Fruit fly (Drosophila melanogaster) whole organism, embryonic: Measurements from ENCODE around the gene CG12253.

Experiments
- B-H1 ChIP-seq: fragments of 200-800 bp; sonication (Bioruptor generic); IDR thresholded peaks from 3 replicates; pipeline ENCODE4 v1.3.6; 2022; ENCODE audit warnings: missing biosample characterization, missing genetic modification characterization
- Bgb ChIP-seq: fragments of 200-800 bp; sonication (Bioruptor generic); IDR thresholded peaks from 2 replicates; pipeline ENCODE4 v1.3.6; 2022; ENCODE audit warnings: missing biosample characterization, missing genetic modification characterization; ENCODE audit not compliant: partially characterized antibody
- CG11247 ChIP-seq: fragments of 200-800 bp; sonication (Bioruptor generic); IDR thresholded peaks from 2 replicates; pipeline ENCODE4 v1.3.6; 2022; ENCODE audit warnings: missing biosample characterization, missing genetic modification characterization
- CG11560 ChIP-seq: fragments of 200-800 bp; sonication (Bioruptor generic); IDR thresholded peaks from 3 replicates; pipeline ENCODE4 v1.3.6; 2022; ENCODE audit warnings: missing biosample characterization, missing genetic modification characterization
- CG12299 ChIP-seq: fragments of 200-800 bp; sonication (Bioruptor generic); optimal IDR thresholded peaks from 2 replicates; lab custom pipeline; 2018; ENCODE audit warnings: missing biosample characterization, mild to moderate bottlenecking, missing genetic modification characterization
- CG13287 ChIP-seq: fragments of 200-800 bp; sonication (Bioruptor generic); IDR thresholded peaks from 2 replicates; pipeline ENCODE4 v1.3.6; 2022; ENCODE audit warnings: missing biosample characterization, missing genetic modification characterization; ENCODE audit not compliant: partially characterized antibody
- CG13894 ChIP-seq: fragments of 200-800 bp; sonication (Bioruptor generic); optimal IDR thresholded peaks from 3 replicates; lab custom pipeline; 2018; ENCODE audit warnings: missing biosample characterization, mild to moderate bottlenecking, missing genetic modification characterization, moderate library complexity
- CG2116 ChIP-seq: fragments of 200-800 bp; sonication (Bioruptor generic); optimal IDR thresholded peaks from 3 replicates; lab custom pipeline; 2018; ENCODE audit warnings: missing biosample characterization, mild to moderate bottlenecking, missing genetic modification characterization
- CG2120 ChIP-seq: fragments of 200-800 bp; sonication (Bioruptor generic); optimal IDR thresholded peaks from 3 replicates; lab custom pipeline; 2016; ENCODE audit warnings: missing biosample characterization, missing genetic modification characterization
- CG3281 ChIP-seq: fragments of 200-800 bp; sonication (Bioruptor generic); optimal IDR thresholded peaks from 3 replicates; lab custom pipeline; 2017; ENCODE audit warnings: missing biosample characterization, mild to moderate bottlenecking, missing genetic modification characterization
- CG4617 ChIP-seq: fragments of 200-800 bp; sonication (Bioruptor generic); optimal IDR thresholded peaks from 3 replicates; lab custom pipeline; 2016; ENCODE audit warnings: missing biosample characterization, missing genetic modification characterization, borderline replicate concordance
- CG6765 ChIP-seq: fragments of 200-800 bp; sonication (Bioruptor generic); optimal IDR thresholded peaks from 3 replicates; lab custom pipeline; 2017; ENCODE audit warnings: missing biosample characterization, mild to moderate bottlenecking, missing genetic modification characterization
- CG6791 ChIP-seq: fragments of 200-800 bp; sonication (Bioruptor generic); IDR thresholded peaks from 3 replicates; pipeline ENCODE4 v1.3.6; 2022; ENCODE audit warnings: missing biosample characterization, missing genetic modification characterization; ENCODE audit not compliant: partially characterized antibody
- CG7963 ChIP-seq: fragments of 200-800 bp; sonication (Bioruptor generic); IDR thresholded peaks from 3 replicates; pipeline ENCODE4 v1.3.6; 2022; ENCODE audit warnings: missing biosample characterization, missing genetic modification characterization; ENCODE audit not compliant: partially characterized antibody
- CG8924 ChIP-seq: fragments of 200-800 bp; optimal IDR thresholded peaks from 3 replicates; lab custom pipeline; 2019; ENCODE audit warnings: missing biosample characterization, mild to moderate bottlenecking, missing genetic modification characterization, moderate library complexity
- CG9797 ChIP-seq: fragments of 200-800 bp; sonication (Bioruptor generic); optimal IDR thresholded peaks from 3 replicates; lab custom pipeline; 2018; ENCODE audit warnings: missing biosample characterization, mild to moderate bottlenecking, missing genetic modification characterization
- CkIIα-i1 ChIP-seq: fragments of 200-800 bp; sonication (Bioruptor generic); IDR thresholded peaks from 2 replicates; pipeline ENCODE4 v1.3.6; 2022; ENCODE audit warnings: missing biosample characterization, missing genetic modification characterization
- CoRest ChIP-seq: fragments of 200-800 bp; sonication (Bioruptor generic); optimal IDR thresholded peaks from 3 replicates; lab custom pipeline; 2018; ENCODE audit warnings: missing biosample characterization, mild to moderate bottlenecking, missing genetic modification characterization, moderate library complexity
- Dll ChIP-seq: fragments of 200-800 bp; sonication (Bioruptor generic); IDR thresholded peaks from 4 replicates; pipeline ENCODE4 v1.3.6; 2022; ENCODE audit warnings: missing biosample characterization, missing genetic modification characterization; ENCODE audit not compliant: partially characterized antibody
- Elba2 ChIP-seq: fragments of 200-800 bp; sonication (Bioruptor generic); optimal IDR thresholded peaks from 3 replicates; lab custom pipeline; 2016; ENCODE audit warnings: missing biosample characterization, missing genetic modification characterization
- Ets97D ChIP-seq: fragments of 200-800 bp; sonication (Bioruptor generic); optimal IDR thresholded peaks from 3 replicates; lab custom pipeline; 2016; ENCODE audit warnings: missing biosample characterization, missing genetic modification characterization
- Fer1 ChIP-seq: fragments of 200-800 bp; sonication (Bioruptor generic); optimal IDR thresholded peaks from 2 replicates; lab custom pipeline; 2017; ENCODE audit warnings: missing biosample characterization, mild to moderate bottlenecking, missing genetic modification characterization
- MBD-R2 ChIP-seq: fragments of 200-800 bp; sonication (Bioruptor generic); IDR thresholded peaks from 2 replicates; pipeline ENCODE4 v1.3.6; 2022; ENCODE audit warnings: missing biosample characterization, missing genetic modification characterization
- Nf-YC ChIP-seq: fragments of 200-800 bp; optimal IDR thresholded peaks from 3 replicates; lab custom pipeline; 2019; ENCODE audit warnings: missing biosample characterization, mild to moderate bottlenecking, missing genetic modification characterization, moderate library complexity
- Oli ChIP-seq: fragments of 200-800 bp; sonication (Bioruptor generic); optimal IDR thresholded peaks from 2 replicates; lab custom pipeline; 2018; ENCODE audit warnings: missing biosample characterization, mild to moderate bottlenecking, missing genetic modification characterization, moderate library complexity
- Sin3A ChIP-seq: fragments of >200 bp; optimal IDR thresholded peaks from 2 replicates; lab custom pipeline; 2018
- TFAM ChIP-seq: fragments of 200-800 bp; sonication (Bioruptor generic); optimal IDR thresholded peaks from 2 replicates; lab custom pipeline; 2017; ENCODE audit warnings: missing biosample characterization, missing genetic modification characterization, inconsistent platforms
- Trl ChIP-seq, 3 experiments: fragments of >200 bp in 2 of 3; fragments of 200-800 bp in 1 of 3; sonication (Bioruptor generic) in 1 of 3; optimal IDR thresholded peaks; 2 replicates in 1 of 3; 3 replicates in 2 of 3; lab custom pipeline; 2016 to 2017; ENCODE audit warnings: missing biosample characterization in 1 of 3, missing genetic modification characterization in 1 of 3
- Vsx1 ChIP-seq: fragments of 200-800 bp; sonication (Bioruptor generic); optimal IDR thresholded peaks from 2 replicates; lab custom pipeline; 2017; ENCODE audit warnings: missing biosample characterization, mild to moderate bottlenecking, missing genetic modification characterization, missing genetic modification reagents
- Xrp1 ChIP-seq: fragments of 200-800 bp; sonication (Bioruptor generic); IDR thresholded peaks from 2 replicates; pipeline ENCODE4 v1.3.6; 2022; ENCODE audit warnings: missing biosample characterization, missing genetic modification characterization
- ap ChIP-seq: fragments of 200-800 bp; sonication (Bioruptor generic); IDR thresholded peaks from 2 replicates; pipeline ENCODE4 v1.3.6; 2022; ENCODE audit warnings: missing biosample characterization, missing genetic modification characterization
- bbx ChIP-seq: fragments of 200-800 bp; sonication (Bioruptor generic); IDR thresholded peaks from 2 replicates; pipeline ENCODE4 v1.3.6; 2022; ENCODE audit warnings: missing biosample characterization, missing genetic modification characterization; ENCODE audit not compliant: partially characterized antibody
- caup ChIP-seq: fragments of 200-800 bp; sonication (Bioruptor generic); optimal IDR thresholded peaks from 3 replicates; lab custom pipeline; 2017; ENCODE audit warnings: missing biosample characterization, mild to moderate bottlenecking, missing genetic modification characterization, moderate library complexity; ENCODE audit not compliant: severe bottlenecking
- dpn ChIP-seq, 2 experiments: fragments of 200-800 bp; sonication (Bioruptor generic); optimal IDR thresholded peaks; 3 replicates each; lab custom pipeline; 2016; ENCODE audit warnings: missing biosample characterization in 2 of 2, missing genetic modification characterization in 2 of 2
- gro ChIP-seq: fragments of 200-800 bp; sonication (Bioruptor generic); optimal IDR thresholded peaks from 2 replicates; lab custom pipeline; 2016; ENCODE audit warnings: missing biosample characterization, missing genetic modification characterization
- hb ChIP-seq: fragments of 200-800 bp; sonication (Bioruptor generic); IDR thresholded peaks from 3 replicates; pipeline ENCODE4 v1.3.6; 2022; ENCODE audit warnings: missing biosample characterization, missing genetic modification characterization; ENCODE audit not compliant: partially characterized antibody
- kni ChIP-seq: fragments of 200-800 bp; sonication (Bioruptor generic); optimal IDR thresholded peaks from 3 replicates; lab custom pipeline; 2017; ENCODE audit warnings: mild to moderate bottlenecking, missing biosample characterization, missing genetic modification reagents, missing genetic modification characterization
- knrl ChIP-seq: fragments of 200-800 bp; sonication (Bioruptor generic); IDR thresholded peaks from 3 replicates; pipeline ENCODE4 v1.3.6; 2022; ENCODE audit warnings: missing biosample characterization, missing genetic modification characterization; ENCODE audit not compliant: partially characterized antibody
- lmd ChIP-seq: fragments of 200-800 bp; sonication (Bioruptor generic); IDR thresholded peaks from 2 replicates; pipeline ENCODE4 v1.3.6; 2022; ENCODE audit warnings: missing biosample characterization, missing genetic modification characterization
- maf-S ChIP-seq: fragments of 200-800 bp; sonication (Bioruptor generic); optimal IDR thresholded peaks from 2 replicates; lab custom pipeline; 2016; ENCODE audit warnings: missing biosample characterization, missing genetic modification characterization
- mam ChIP-seq: fragments of 200-800 bp; sonication (Bioruptor generic); optimal IDR thresholded peaks from 3 replicates; lab custom pipeline; 2016; ENCODE audit warnings: missing biosample characterization, missing genetic modification characterization
- org-1 ChIP-seq: fragments of 200-800 bp; sonication (Bioruptor generic); optimal IDR thresholded peaks from 2 replicates; lab custom pipeline; 2017; ENCODE audit warnings: missing biosample characterization, missing genetic modification characterization
- pnt ChIP-seq: fragments of 200-800 bp; sonication (Bioruptor generic); optimal IDR thresholded peaks from 3 replicates; lab custom pipeline; 2016; ENCODE audit warnings: missing biosample characterization, missing genetic modification characterization
- pum ChIP-seq: fragments of 200-800 bp; sonication (Bioruptor generic); optimal IDR thresholded peaks from 2 replicates; lab custom pipeline; 2016; ENCODE audit warnings: missing biosample characterization, missing genetic modification characterization
- rib ChIP-seq: fragments of 200-800 bp; sonication (Bioruptor generic); IDR thresholded peaks from 2 replicates; pipeline ENCODE4 v1.3.6; 2022; ENCODE audit warnings: missing biosample characterization, missing genetic modification characterization
- sima ChIP-seq: fragments of 200-800 bp; sonication (Bioruptor generic); optimal IDR thresholded peaks from 2 replicates; lab custom pipeline; 2016; ENCODE audit warnings: missing biosample characterization, missing genetic modification characterization
- sna ChIP-seq: fragments of 200-800 bp; sonication (Bioruptor generic); IDR thresholded peaks from 2 replicates; pipeline ENCODE4 v1.3.6; 2022; ENCODE audit warnings: missing biosample characterization, missing genetic modification characterization; ENCODE audit not compliant: partially characterized antibody
- stwl ChIP-seq: fragments of 200-800 bp; sonication (Bioruptor generic); optimal IDR thresholded peaks from 3 replicates; lab custom pipeline; 2018; ENCODE audit warnings: missing biosample characterization, mild to moderate bottlenecking, missing genetic modification characterization, moderate library complexity
- vfl ChIP-seq: fragments of 200-800 bp; sonication (Bioruptor generic); optimal IDR thresholded peaks from 2 replicates; lab custom pipeline; 2016; ENCODE audit warnings: missing biosample characterization, missing genetic modification characterization
- vvl ChIP-seq: fragments of 200-800 bp; sonication (Bioruptor generic); IDR thresholded peaks from 2 replicates; pipeline ENCODE4 v1.3.6; 2022; ENCODE audit warnings: missing biosample characterization, missing genetic modification characterization

Gene CG12253

DNA sequence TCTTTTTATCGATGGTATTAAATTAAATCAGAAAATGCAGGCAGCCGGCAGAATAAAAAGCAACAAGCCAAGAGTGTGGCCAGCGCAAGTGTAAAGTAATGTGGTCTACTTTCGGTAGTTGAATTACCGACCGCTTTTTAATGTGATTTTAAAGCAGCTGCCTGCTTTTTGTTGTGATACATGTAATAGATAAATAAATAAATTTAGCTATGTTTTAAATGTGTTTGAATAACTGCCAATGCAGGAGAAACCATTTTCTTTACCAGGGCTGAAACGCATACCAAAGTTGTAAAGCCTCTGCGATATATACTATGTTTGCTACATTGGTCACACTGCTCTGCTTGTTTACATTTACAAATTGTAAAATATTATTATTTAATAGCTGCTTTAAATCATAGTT, 17.5 kb upstream of the CG12253 start, which contains the start of the genes Tmem214 and YL-1 (continued):
- TF ChIP-seq CG7963 (GFP tag; lab: Robert Waterston, UW), result 0 out of 3 replicates have a peak, but pooled peaks have one; percentile 23
- no peak for TF ChIP-seq gro (GFP tag; lab: Kevin White, UChicago)
- TF ChIP-seq caup (GFP tag; lab: Kevin White, UChicago), result no peak
- TF ChIP-seq CG9797 (GFP tag; lab: Kevin White, UChicago), result peak; percentile 90
- peak; percentile 69 for TF ChIP-seq Sin3A (lab: Kevin White, UChicago)
- TF ChIP-seq CkIIα-i1 (GFP tag; lab: Robert Waterston, UW), result no peak
- TF ChIP-seq CG13894 (tag; lab: Kevin White, UChicago), result no peak
- TF ChIP-seq Oli (tag; lab: Kevin White, UChicago), result no peak
- peak; percentile 41 for TF ChIP-seq Ets97D (GFP tag; lab: Kevin White, UChicago)
- peak; percentile 39 for TF ChIP-seq CG8924 (tag; lab: Kevin White, UChicago)
- no peak for TF ChIP-seq lmd (GFP tag; lab: Robert Waterston, UW)
- no peak for TF ChIP-seq pum (GFP tag; lab: Kevin White, UChicago)
- no peak for TF ChIP-seq sima (GFP tag; lab: Kevin White, UChicago)
- peak; percentile 64 for TF ChIP-seq Elba2 (GFP tag; lab: Kevin White, UChicago)
- TF ChIP-seq vvl (GFP tag; lab: Robert Waterston, UW), result no peak
- peak; percentile 44 for TF ChIP-seq Nf-YC
- no peak for TF ChIP-seq CG11247
- peak; percentile 87 for TF ChIP-seq MBD-R2 (GFP tag; lab: Robert Waterston, UW)
- TF ChIP-seq org-1 (GFP tag; lab: Kevin White, UChicago), result no peak
- TF ChIP-seq rib (GFP tag; lab: Robert Waterston, UW), result no peak
- TF ChIP-seq hb (GFP tag; lab: Robert Waterston, UW), result no peak
- peak; percentile 45 for TF ChIP-seq CG2116 (GFP tag; lab: Kevin White, UChicago)
- no peak for TF ChIP-seq B-H1 (GFP tag; lab: Robert Waterston, UW)
- TF ChIP-seq CG4617 (GFP tag; lab: Kevin White, UChicago), result peak; percentile 95
- peak; percentile 15; the same call in 1 of the 2 replicates for TF ChIP-seq bbx
- TF ChIP-seq CG13287, result peak; percentile 73
- TF ChIP-seq CG2120, result peak; percentile 6
- no peak for TF ChIP-seq Vsx1 (GFP tag; lab: Kevin White, UChicago)
- TF ChIP-seq Fer1 (GFP tag; lab: Kevin White, UChicago), result peak; percentile 15
- peak; percentile 42 for TF ChIP-seq CG3281 (GFP tag; lab: Kevin White, UChicago)
- TF ChIP-seq knrl (GFP tag; lab: Robert Waterston, UW), result peak; percentile 68
- TF ChIP-seq stwl (tag; lab: Kevin White, UChicago), result peak; percentile 74
- peak; percentile 37; the same call in 1 of the 3 replicates for TF ChIP-seq CG6791 (GFP tag; lab: Robert Waterston, UW)
- peak; percentile 62; the same call in 1 of the 4 replicates for TF ChIP-seq Dll (GFP tag; lab: Robert Waterston, UW)
- no peak for TF ChIP-seq CG6765 (GFP tag; lab: Kevin White, UChicago)
- TF ChIP-seq CoRest, result peak; percentile 28
- TF ChIP-seq Xrp1 (GFP tag; lab: Robert Waterston, UW), result no peak
- TF ChIP-seq pnt (GFP tag; lab: Kevin White, UChicago), result no peak
- peak; percentile 42 for TF ChIP-seq Bgb (GFP tag; lab: Robert Waterston, UW)
- TF ChIP-seq sna, result peak; percentile 57; the same call in 1 of the 2 replicates
- TF ChIP-seq ap (GFP tag; lab: Robert Waterston, UW), result no peak
- TF ChIP-seq CG11560, result no peak
- peak; percentile 88 for TF ChIP-seq kni (GFP tag; lab: Kevin White, UChicago)
- no peak for TF ChIP-seq maf-S
- no peak for TF ChIP-seq vfl (GFP tag; lab: Kevin White, UChicago)
- no peak for TF ChIP-seq dpn (GFP tag; optimal IDR thresholded peaks at IDR 0.05; lab: Kevin White, UChicago)
- no peak for TF ChIP-seq TFAM (GFP tag; lab: Kevin White, UChicago)
- TF ChIP-seq mam, result no peak
- TF ChIP-seq CG12299, result peak; percentile 8
- no peak for TF ChIP-seq Trl (optimal IDR thresholded peaks at IDR 0.05; lab: Kevin White, UChicago)
- no peak for TF ChIP-seq Trl (GFP tag; optimal IDR thresholded peaks at IDR 0.05; lab: Kevin White, UChicago)
